Worm (Caenorhabditis elegans) whole organism, L4/young adult: ENCODE results near the gene mnp-1.

ENCODE experiments used
- W03F9.2 ChIP-seq: fragments of 150-350 bp; optimal IDR thresholded peaks from 2 replicates; lab custom pipeline; 2014; ENCODE audit warnings: missing biosample characterization, missing genetic modification characterization
- dao-5 ChIP-seq: sonication (generic microtip); optimal IDR thresholded peaks from 2 replicates; lab custom pipeline; 2016; ENCODE audit warnings: missing genotype, missing genetic modification characterization, moderate library complexity, missing compliant biosample characterization
- him-1 ChIP-seq: sonication (generic microtip); optimal IDR thresholded peaks from 2 replicates; lab custom pipeline; 2016; ENCODE audit warnings: missing genotype, missing genetic modification reagents, missing genetic modification characterization, missing compliant biosample characterization

The mnp-1 gene

DNA sequence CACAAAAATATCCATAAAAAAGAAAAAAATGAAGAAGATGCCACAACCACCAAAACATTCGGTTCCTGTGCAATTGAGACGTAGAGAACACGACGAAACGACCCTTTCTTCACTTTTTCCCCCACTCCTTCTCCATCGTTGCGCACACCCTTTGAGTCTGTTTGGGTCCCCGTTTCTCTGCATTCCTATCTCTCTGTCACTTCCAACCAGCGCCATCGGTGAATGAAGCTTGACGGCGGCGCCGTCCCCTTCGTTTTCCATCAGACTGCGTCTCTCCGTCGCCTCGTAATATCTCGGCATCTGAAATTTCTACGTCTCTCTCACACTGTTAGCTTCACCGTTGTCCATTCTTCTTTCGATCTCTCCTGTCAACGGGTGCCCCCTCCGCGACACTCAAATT, 20.8 kb upstream of the mnp-1 start:
- no peak for TF ChIP-seq him-1 (tag; lab: Kevin White, UChicago)
- peak; percentile 27 for TF ChIP-seq W03F9.2 (tag; lab: Kevin White, UChicago)

DNA sequence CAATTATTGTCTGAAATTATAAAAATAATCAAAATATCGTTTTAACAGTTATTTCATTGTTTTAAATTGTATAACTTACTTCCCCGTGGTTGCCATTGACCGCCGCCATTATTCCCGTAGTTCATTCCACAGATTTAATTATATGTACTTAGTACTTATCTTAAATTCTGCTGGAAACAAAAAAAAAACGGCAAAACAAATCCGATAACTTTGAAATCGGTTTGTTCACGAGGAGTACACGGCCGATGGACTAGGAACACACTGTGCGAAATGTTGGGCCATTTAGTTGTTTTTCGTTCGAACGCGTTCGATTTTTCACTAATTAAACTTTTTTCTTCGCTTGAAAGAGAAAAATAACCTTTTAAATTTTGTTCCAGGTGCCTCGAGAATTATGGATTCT, 13.3 kb upstream of the mnp-1 start, which contains the start of the genes B0285.3 and lcmt-1:
Gene B0285.3, minus strand, starts transcription at position 267 of the 400 bp plus-strand sequence.
Gene lcmt-1, plus strand, starts transcription at position 377 of the 400 bp plus-strand sequence.
- TF ChIP-seq dao-5 (tag; lab: Kevin White, UChicago): no peak
- TF ChIP-seq him-1 (tag; lab: Kevin White, UChicago): no peak
- peak; percentile 55 for TF ChIP-seq W03F9.2 (tag; lab: Kevin White, UChicago)

DNA sequence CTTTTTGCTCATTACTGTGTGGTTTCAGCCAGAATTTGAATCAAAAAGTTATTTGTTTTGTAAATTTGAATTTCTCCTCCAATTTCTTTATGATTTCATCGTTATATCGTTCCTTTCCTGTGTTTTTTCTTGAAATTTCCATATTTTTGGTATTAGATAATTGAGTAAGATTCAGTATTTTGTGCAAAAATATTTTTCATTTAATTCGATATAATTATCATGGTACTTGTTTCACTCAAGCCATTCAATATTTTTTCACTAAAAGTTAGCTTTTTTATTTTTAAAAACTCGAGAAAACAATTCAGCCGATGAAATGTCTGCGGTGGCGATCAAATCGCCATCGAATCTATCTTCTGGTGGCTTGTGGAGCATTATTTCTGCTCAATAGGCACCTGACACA, 11.4 kb upstream of the mnp-1 start, which contains the start of gene hse-5:
Gene hse-5, plus strand, starts transcription at position 301 of the 400 bp plus-strand sequence.
- TF ChIP-seq dao-5 (tag; lab: Kevin White, UChicago) (no peak), him-1 (tag; lab: Kevin White, UChicago) (no peak), W03F9.2 (tag; lab: Kevin White, UChicago) (no peak)

DNA sequence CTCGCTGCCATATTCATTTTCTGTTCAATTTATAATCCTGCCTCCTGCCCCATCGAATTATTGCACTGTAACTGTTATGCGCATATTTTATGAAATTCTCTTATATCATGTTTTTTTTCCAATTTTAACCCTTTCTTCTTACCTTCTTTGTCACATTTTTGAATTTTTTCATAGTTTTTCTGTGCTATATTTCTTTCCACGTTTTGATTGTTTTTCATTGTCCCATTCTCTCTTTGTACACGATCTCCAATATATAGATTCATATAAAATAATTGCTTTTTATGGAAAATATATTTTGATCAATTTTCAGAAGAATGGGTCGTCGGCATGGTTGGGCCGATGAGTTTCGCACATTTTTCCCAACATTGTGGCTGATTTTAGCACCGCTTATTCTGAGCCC, 6.6 kb upstream of the mnp-1 start, which contains the start of gene B0285.6:
Gene B0285.6, plus strand, starts transcription at position 301 of the 400 bp plus-strand sequence.
- TF ChIP-seq W03F9.2 (tag; lab: Kevin White, UChicago): no peak
- TF ChIP-seq him-1 (tag; lab: Kevin White, UChicago): no peak
- no peak for TF ChIP-seq dao-5 (tag; lab: Kevin White, UChicago)

DNA sequence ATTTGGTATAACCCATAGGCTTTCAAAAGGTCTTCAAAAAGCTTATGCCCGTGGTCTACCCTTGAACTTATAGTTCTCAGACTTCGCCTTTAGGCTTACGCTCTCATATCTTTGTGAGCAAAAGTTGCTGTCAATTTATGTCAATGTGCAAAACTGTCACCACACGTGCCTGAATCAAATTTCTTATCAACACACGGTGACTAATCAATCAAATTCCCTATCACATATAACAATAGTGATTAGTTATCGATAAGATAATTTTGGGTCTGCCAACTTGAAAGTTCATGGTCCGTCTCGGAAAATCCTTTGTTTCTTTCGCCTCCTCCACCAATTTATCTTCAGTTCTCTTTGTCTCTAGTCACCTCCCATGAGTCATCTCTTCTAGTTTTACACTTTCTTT, 1.0 kb downstream of the mnp-1 start:
- no peak for TF ChIP-seq W03F9.2 (tag; lab: Kevin White, UChicago)
- TF ChIP-seq him-1 (tag; lab: Kevin White, UChicago): no peak

DNA sequence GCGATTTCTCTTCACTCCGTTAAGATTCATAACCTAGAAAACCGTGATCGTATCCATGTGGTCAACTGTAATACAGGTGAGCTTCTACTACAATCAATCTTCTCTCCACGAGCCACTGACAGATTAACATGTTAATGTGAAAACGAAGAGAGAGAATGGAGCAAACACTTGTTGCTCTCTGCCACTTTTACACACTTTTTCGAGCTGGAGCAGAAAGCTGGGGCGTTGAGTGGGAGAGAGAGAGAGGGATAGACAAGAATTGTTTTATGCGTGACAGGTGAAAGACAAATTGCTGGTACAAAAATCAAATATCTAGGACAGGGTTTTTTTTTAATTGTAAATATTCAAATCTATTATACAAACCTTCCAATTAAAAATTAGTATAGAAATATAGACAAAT, 2.0 kb downstream of the mnp-1 start:
- no peak for TF ChIP-seq him-1 (tag; lab: Kevin White, UChicago)
- TF ChIP-seq dao-5 (tag; lab: Kevin White, UChicago): no peak
- TF ChIP-seq W03F9.2 (tag; lab: Kevin White, UChicago): no peak

DNA sequence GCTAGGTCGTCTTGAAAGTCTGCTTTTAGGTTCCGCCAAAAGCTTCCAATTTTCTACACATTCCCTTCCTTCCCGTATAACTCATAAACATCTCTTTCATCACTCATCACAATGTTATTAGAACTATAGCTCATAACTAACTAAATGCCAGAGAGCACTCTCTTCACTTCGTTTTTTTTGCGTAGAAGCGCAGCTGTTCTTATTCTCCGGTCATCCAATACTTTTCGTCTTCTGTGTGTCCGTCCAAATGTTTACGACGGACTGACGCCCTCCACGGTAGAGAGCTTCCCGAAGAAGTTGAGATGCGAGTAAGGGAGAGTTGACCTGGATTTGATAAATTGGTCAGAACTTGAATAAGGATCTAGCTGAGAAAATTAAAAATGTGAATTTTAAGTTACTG, 2.8 kb downstream of the mnp-1 start:
- TF ChIP-seq W03F9.2 (tag; lab: Kevin White, UChicago) (no peak), dao-5 (tag; lab: Kevin White, UChicago) (no peak), him-1 (tag; lab: Kevin White, UChicago) (no peak)

DNA sequence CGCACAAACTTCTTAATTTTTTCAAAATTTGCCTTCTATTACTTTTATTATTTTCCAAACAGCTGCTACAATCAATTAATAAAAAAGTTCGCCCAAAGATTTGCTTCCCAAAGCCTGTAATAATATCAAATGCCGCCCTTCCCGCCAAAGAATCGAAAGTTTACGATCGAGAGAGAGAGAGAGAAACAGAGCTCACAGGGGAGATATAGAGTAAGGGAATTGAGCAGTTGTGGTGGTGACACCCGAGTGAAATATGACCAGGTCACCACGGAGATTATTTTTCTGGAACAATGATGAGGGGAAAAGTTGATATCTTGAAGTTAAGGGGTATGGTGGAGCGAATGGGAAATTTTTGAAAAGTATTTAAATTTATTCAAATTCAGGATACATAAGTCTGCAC, 3.5 kb downstream of the mnp-1 start:
- TF ChIP-seq W03F9.2 (tag; lab: Kevin White, UChicago) (no peak), dao-5 (tag; lab: Kevin White, UChicago) (no peak), him-1 (tag; lab: Kevin White, UChicago) (no peak)

DNA sequence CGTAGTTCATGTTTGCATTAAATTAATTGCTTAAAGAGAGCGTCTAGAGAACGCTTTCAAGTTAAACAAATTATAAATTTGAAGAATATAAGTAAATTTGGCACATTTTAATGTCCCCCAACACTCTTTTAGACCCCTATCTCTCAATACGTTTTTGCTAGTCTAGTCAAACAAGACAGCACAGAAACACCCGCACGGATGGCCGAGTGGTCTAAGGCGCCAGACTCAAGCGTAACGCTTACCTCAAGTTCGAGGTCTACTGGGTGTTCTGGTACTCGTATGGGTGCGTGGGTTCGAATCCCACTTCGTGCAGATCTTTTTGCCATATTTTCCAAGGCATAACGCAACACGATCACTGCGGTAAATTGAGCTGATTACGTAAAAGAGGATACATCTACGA, 5.9 kb downstream of the mnp-1 start:
- TF ChIP-seq him-1 (tag; lab: Kevin White, UChicago) (no peak), dao-5 (tag; lab: Kevin White, UChicago) (no peak), W03F9.2 (tag; lab: Kevin White, UChicago) (no peak)

DNA sequence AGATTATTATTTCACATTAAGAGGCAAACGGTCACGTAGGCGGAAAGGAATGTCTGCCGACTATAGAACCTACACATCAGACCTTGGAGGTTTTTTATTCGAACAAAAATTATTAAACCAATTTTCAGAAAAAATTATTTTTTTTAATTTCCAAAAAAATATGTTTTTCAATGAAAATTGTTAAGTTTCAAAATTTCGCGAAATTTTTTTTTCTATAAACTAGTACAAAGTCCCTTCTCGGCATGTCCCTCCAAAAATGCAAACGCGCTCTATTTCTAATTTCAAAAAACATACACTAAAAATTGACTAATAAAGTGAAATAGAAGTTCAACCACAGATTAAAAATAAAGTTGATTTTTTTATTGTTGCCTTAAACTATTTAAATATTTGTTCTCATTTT, 8.6 kb downstream of the mnp-1 start, which contains the start of gene ckb-1:
Gene ckb-1, plus strand, starts transcription at position 301 of the 400 bp plus-strand sequence.
- no peak for TF ChIP-seq dao-5 (tag; lab: Kevin White, UChicago)
- no peak for TF ChIP-seq W03F9.2 (tag; lab: Kevin White, UChicago)
- no peak for TF ChIP-seq him-1 (tag; lab: Kevin White, UChicago)

DNA sequence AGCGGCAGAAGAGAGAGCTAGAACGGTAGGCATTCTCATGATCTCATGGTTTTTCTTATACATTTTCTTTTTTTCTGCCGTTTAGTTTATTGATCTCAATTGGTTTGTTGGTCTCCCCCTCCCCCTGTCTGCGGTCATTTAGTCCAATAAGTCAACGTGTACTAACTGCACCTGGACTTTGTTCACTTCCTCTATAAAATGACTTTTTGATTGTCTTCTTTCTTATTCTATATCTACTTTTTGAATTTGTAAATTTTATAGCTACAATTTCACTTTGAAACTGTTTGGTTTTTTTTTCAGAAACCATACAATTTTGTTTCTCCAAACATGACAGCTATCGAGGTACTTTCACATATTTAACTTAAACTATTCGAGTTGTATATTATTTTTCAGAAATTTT, 11.3 kb downstream of the mnp-1 start, which contains the start of gene ckb-2:
Gene ckb-2, plus strand, starts transcription at position 301 of the 400 bp plus-strand sequence.
- no peak for TF ChIP-seq dao-5 (tag; lab: Kevin White, UChicago)
- no peak for TF ChIP-seq W03F9.2 (tag; lab: Kevin White, UChicago)
- TF ChIP-seq him-1 (tag; lab: Kevin White, UChicago): no peak

DNA sequence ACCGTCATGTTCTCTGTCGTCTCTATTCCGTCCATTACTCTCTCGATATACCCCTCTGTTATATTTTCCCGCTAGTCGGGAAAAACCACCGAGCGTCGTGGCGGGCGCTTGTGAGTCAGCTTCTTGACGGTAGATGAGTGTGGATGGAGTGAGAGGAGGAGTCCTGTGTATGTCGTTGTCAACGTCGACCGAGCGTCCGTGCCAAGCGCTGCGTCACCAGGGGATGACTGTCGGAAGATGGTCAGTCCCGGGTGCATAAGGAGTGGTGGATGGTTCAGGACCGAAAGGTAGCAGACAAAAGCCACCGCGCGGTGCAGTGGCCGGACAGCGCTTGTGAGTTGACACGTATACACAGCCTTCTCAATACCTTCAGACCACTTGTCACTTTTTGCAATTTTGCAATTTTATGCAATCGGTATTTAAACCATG, 13.0 kb downstream of the mnp-1 start:
- TF ChIP-seq dao-5 (tag; lab: Kevin White, UChicago): peak; percentile 75

DNA sequence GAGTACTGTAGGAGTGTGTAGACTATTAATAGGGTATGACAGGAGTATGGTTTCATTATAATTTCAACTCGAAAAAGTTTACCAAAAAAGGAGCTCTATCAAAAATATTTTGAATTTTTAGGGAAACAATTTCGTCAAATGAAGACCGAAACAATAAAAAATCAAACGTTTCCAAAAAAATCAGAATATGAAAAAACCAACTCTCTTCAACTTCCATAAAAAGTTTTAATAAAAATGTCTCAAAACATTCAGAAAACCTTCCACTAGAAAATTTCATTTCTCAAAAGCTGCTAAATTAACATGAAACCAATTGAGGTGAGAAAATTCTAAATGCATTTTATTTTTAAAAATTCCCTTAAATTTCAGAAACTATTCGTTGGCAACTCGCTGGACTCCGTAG, 14.2 kb downstream of the mnp-1 start, which contains the start of gene ckb-3:
Gene ckb-3, plus strand, starts transcription at position 301 of the 400 bp plus-strand sequence.
- TF ChIP-seq W03F9.2 (tag; lab: Kevin White, UChicago): no peak

DNA sequence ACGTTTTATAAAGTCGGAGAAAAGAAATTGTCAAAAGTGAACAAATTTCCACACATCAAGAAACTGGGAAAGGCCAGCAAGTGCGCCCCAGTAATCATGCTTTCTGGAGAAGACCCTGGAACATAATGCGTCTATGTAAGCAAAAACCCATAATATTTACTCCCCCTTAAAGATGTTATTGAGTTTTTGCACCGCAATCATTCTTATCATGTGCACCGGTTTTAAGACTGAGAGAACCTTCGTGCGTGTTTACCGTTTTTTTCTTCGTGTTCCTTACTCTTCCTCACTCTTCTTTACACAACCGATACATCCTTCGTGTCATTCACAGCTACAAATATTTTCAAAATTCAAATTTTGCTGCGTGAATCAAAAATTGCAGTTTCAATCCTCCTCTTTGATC, 16.5 kb downstream of the mnp-1 start:
- TF ChIP-seq dao-5 (tag; lab: Kevin White, UChicago) (no peak), him-1 (tag; lab: Kevin White, UChicago) (no peak), W03F9.2 (tag; lab: Kevin White, UChicago) (no peak)
